In the genomic region with DNA sequence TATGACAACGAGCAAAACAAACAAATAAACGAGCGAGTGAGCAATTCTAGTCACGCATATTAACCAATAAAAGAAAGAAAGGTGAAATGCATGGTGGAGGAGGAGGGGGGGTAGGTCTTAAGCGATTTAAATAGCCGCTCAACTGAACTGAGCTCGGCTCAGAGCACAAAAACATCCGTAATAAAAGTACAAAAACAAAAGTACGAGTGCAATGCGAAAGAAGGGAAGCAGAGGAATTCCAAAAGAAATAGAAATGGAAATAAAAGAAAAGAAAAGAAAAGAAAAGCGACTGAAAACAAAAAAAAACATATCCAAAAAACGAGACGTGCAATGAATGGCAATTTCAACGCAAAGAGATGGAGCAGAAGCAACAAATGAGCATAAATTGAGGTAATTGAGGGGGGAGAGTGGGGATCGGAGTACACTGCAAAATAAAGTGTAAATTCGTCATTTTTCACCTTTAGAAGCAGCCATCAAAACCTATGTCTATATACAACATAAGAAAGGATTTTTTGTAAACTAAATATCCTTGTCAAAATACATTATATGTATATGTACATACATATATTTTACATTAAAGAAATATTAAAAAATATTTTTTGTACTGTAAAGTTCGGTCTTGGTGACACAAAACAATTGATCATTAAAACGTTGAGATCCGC, we compare ENCODE assay signal across 1 fruit fly cellular context.
TF ChIP-seq lines count a peak whose summit lies in the region.

No protein-coding gene starts in this region.

TF ChIP-seq in whole organism, embryonic, 481 proteins besides CTCF, POLR2A, EP300 and RAD21 (continued from another document):
- TF ChIP-seq ash1 (GFP tag; optimal IDR thresholded peaks at IDR 0.05; lab: Kevin White, UChicago) (no peak), pum (GFP tag; optimal IDR thresholded peaks at IDR 0.05; lab: Kevin White, UChicago) (no peak), CG12391 (tag; optimal IDR thresholded peaks at IDR 0.05; lab: Kevin White, UChicago) (peak; percentile 29), CG15269 (tag; optimal IDR thresholded peaks at IDR 0.05; lab: Kevin White, UChicago) (peak; percentile 2), D (optimal IDR thresholded peaks at IDR 0.05; lab: Kevin White, UChicago) (no peak), D (GFP tag; optimal IDR thresholded peaks at IDR 0.05; lab: Kevin White, UChicago) (peak; percentile 13), CG8388 (GFP tag; optimal IDR thresholded peaks at IDR 0.05; lab: Kevin White, UChicago) (peak; percentile 47), dysf (GFP tag; IDR thresholded peaks at IDR 0.05; lab: Robert Waterston, UW) (peak; percentile 38; the same call in 1 of the 3 replicates), peb (GFP tag; IDR thresholded peaks at IDR 0.05; lab: Robert Waterston, UW) (no peak), CG18476 (GFP tag; optimal IDR thresholded peaks at IDR 0.05; lab: Kevin White, UChicago) (no peak), cas (GFP tag; IDR thresholded peaks at IDR 0.05; lab: Robert Waterston, UW) (no peak), CG11723 (GFP tag; optimal IDR thresholded peaks at IDR 0.05; lab: Kevin White, UChicago) (no peak), CG18011 (GFP tag; optimal IDR thresholded peaks at IDR 0.05; lab: Kevin White, UChicago) (no peak), CG9817 (tag; optimal IDR thresholded peaks at IDR 0.05; lab: Kevin White, UChicago) (no peak), CG33557 (GFP tag; optimal IDR thresholded peaks at IDR 0.05; lab: Kevin White, UChicago) (no peak), Fer3 (tag; optimal IDR thresholded peaks at IDR 0.05; lab: Kevin White, UChicago) (no peak), cato (GFP tag; optimal IDR thresholded peaks at IDR 0.05; lab: Kevin White, UChicago; ENCODE audit: borderline replicate concordance) (no peak), lab (GFP tag; optimal IDR thresholded peaks at IDR 0.05; lab: Kevin White, UChicago) (peak; percentile 24), CG1233 (GFP tag; optimal IDR thresholded peaks at IDR 0.05; lab: Kevin White, UChicago) (no peak), Adf1 (GFP tag; IDR thresholded peaks at IDR 0.05; lab: Robert Waterston, UW) (no peak), Ptx1 (GFP tag; IDR thresholded peaks at IDR 0.05; lab: Robert Waterston, UW) (peak; percentile 24; the same call in 1 of the 2 replicates), Meics (GFP tag; optimal IDR thresholded peaks at IDR 0.05; lab: Kevin White, UChicago) (no peak), Hr3 (GFP tag; optimal IDR thresholded peaks at IDR 0.05; lab: Kevin White, UChicago) (no peak), CG10565 (GFP tag; optimal IDR thresholded peaks at IDR 0.05; lab: Kevin White, UChicago) (no peak), dimm (GFP tag; IDR thresholded peaks at IDR 0.05; lab: Robert Waterston, UW) (no peak), HmgZ (tag; optimal IDR thresholded peaks at IDR 0.05; lab: Kevin White, UChicago) (no peak), CG8478 (optimal IDR thresholded peaks at IDR 0.05; lab: Kevin White, UChicago) (no peak), CG6854 (GFP tag; optimal IDR thresholded peaks at IDR 0.05; lab: Kevin White, UChicago) (no peak), CG17186 (GFP tag; optimal IDR thresholded peaks at IDR 0.05; lab: Kevin White, UChicago) (no peak), h (optimal IDR thresholded peaks at IDR 0.05; lab: Kevin White, UChicago) (no peak), Rx (GFP tag; IDR thresholded peaks at IDR 0.05; lab: Robert Waterston, UW) (0 out of 2 replicates have a peak, but pooled peaks have one; percentile 10), CG18262 (tag; optimal IDR thresholded peaks at IDR 0.05; lab: Kevin White, UChicago) (peak; percentile 4), CG16813 (GFP tag; IDR thresholded peaks at IDR 0.05; lab: Robert Waterston, UW; ENCODE audit: partially characterized antibody) (no peak), gcm (GFP tag; optimal IDR thresholded peaks at IDR 0.05; lab: Kevin White, UChicago) (no peak), Asciz (GFP tag; optimal IDR thresholded peaks at IDR 0.05; lab: Kevin White, UChicago) (peak; percentile 3), unpg (GFP tag; optimal IDR thresholded peaks at IDR 0.05; lab: Kevin White, UChicago) (peak; percentile 50), CG34422 (GFP tag; IDR thresholded peaks at IDR 0.05; lab: Robert Waterston, UW) (no peak), ro (GFP tag; IDR thresholded peaks at IDR 0.05; lab: Robert Waterston, UW) (no peak), prd (optimal IDR thresholded peaks at IDR 0.05; lab: Kevin White, UChicago) (no peak), prd (GFP tag; IDR thresholded peaks at IDR 0.05; lab: Robert Waterston, UW) (peak; percentile 22; the same call in 1 of the 3 replicates), Dfd (GFP tag; optimal IDR thresholded peaks at IDR 0.05; lab: Kevin White, UChicago) (no peak), dmrt11E (tag; optimal IDR thresholded peaks at IDR 0.05; lab: Kevin White, UChicago) (peak; percentile 34), oc (tag; optimal IDR thresholded peaks at IDR 0.05; lab: Kevin White, UChicago) (peak; percentile 12), CG17359 (tag; optimal IDR thresholded peaks at IDR 0.05; lab: Kevin White, UChicago) (peak; percentile 47), D19A (tag; optimal IDR thresholded peaks at IDR 0.05; lab: Kevin White, UChicago) (peak; percentile 25), dmrt99B (tag; optimal IDR thresholded peaks at IDR 0.05; lab: Kevin White, UChicago) (peak; percentile 46), CG1603 (tag; optimal IDR thresholded peaks at IDR 0.05; lab: Kevin White, UChicago) (peak; percentile 17), gfzf (GFP tag; optimal IDR thresholded peaks at IDR 0.05; lab: Kevin White, UChicago) (no peak), mirr (GFP tag; optimal IDR thresholded peaks at IDR 0.05; lab: Kevin White, UChicago) (no peak), ase (GFP tag; IDR thresholded peaks at IDR 0.05; lab: Robert Waterston, UW) (no peak), CG9215 (GFP tag; IDR thresholded peaks at IDR 0.05; lab: Robert Waterston, UW) (no peak), phol (tag; optimal IDR thresholded peaks at IDR 0.05; lab: Kevin White, UChicago) (peak; percentile 57), shn (GFP tag; optimal IDR thresholded peaks at IDR 0.05; lab: Kevin White, UChicago) (no peak), dpn (GFP tag; optimal IDR thresholded peaks at IDR 0.05; lab: Kevin White, UChicago) (peak in 1 of 2 experiments; percentile 18), wdn (GFP tag; IDR thresholded peaks at IDR 0.05; lab: Robert Waterston, UW) (no peak), Scr (GFP tag; IDR thresholded peaks at IDR 0.05; lab: Robert Waterston, UW; ENCODE audit: partially characterized antibody) (no peak), gsb-n (tag; optimal IDR thresholded peaks at IDR 0.05; lab: Kevin White, UChicago) (peak; percentile 17), Drgx (GFP tag; IDR thresholded peaks at IDR 0.05; lab: Robert Waterston, UW) (peak; percentile 32; the same call in 1 of the 2 replicates), CG17385 (GFP tag; optimal IDR thresholded peaks at IDR 0.05; lab: Kevin White, UChicago) (peak; percentile 6), corto (GFP tag; optimal IDR thresholded peaks at IDR 0.05; lab: Kevin White, UChicago) (no peak), Oli (tag; optimal IDR thresholded peaks at IDR 0.05; lab: Kevin White, UChicago) (peak; percentile 45), row (GFP tag; IDR thresholded peaks at IDR 0.05; lab: Robert Waterston, UW) (peak; percentile 31; the same call in 1 of the 3 replicates), Ssrp (tag; optimal IDR thresholded peaks at IDR 0.05; lab: Kevin White, UChicago) (peak; percentile 43), emc (GFP tag; optimal IDR thresholded peaks at IDR 0.05; lab: Kevin White, UChicago) (no peak), Mad (GFP tag; optimal IDR thresholded peaks at IDR 0.05; lab: Kevin White, UChicago) (no peak), pros (GFP tag; optimal IDR thresholded peaks at IDR 0.05; lab: Kevin White, UChicago) (no peak), CG10147 (GFP tag; optimal IDR thresholded peaks at IDR 0.05; lab: Kevin White, UChicago) (no peak), CG10209 (GFP tag; optimal IDR thresholded peaks at IDR 0.05; lab: Kevin White, UChicago) (peak; percentile 10), aop (GFP tag; IDR thresholded peaks at IDR 0.05; lab: Robert Waterston, UW) (no peak), grau (tag; optimal IDR thresholded peaks at IDR 0.05; lab: Kevin White, UChicago) (peak; percentile 43), PHDP (tag; optimal IDR thresholded peaks at IDR 0.05; lab: Kevin White, UChicago) (peak; percentile 49), gem (tag; optimal IDR thresholded peaks at IDR 0.05; lab: Kevin White, UChicago) (peak; percentile 65), CG7372 (GFP tag; IDR thresholded peaks at IDR 0.05; lab: Robert Waterston, UW) (no peak)
TF ChIP-seq in whole organism, embryonic: peak in this region for 61.
